Worm (Caenorhabditis elegans) whole organism, young adult: Measurements from ENCODE around the gene T12G3.2.

ENCODE experiments used
- C17E4.6 ChIP-seq: fragments of 200-800 bp; sonication (Bioruptor generic); IDR thresholded peaks from 2 replicates; pipeline ENCODE4 v1.3.6; 2022; ENCODE audit warnings: missing genetic modification reagents, missing genetic modification characterization, missing compliant biosample characterization
- F22D6.2 ChIP-seq: sonication (generic microtip); optimal IDR thresholded peaks from 2 replicates; lab custom pipeline; 2016; ENCODE audit warnings: mild to moderate bottlenecking, missing genetic modification characterization, missing compliant biosample characterization
- F49E8.2 ChIP-seq: sonication (generic microtip); optimal IDR thresholded peaks from 3 replicates; lab custom pipeline; 2017; ENCODE audit warnings: missing genetic modification characterization, mild to moderate bottlenecking, missing compliant biosample characterization, antibody characterized with exemption, moderate library complexity; ENCODE audit not compliant: insufficient read depth
- him-1 ChIP-seq: sonication (generic microtip); optimal IDR thresholded peaks from 2 replicates; lab custom pipeline; 2016; ENCODE audit warnings: missing genotype, missing genetic modification reagents, missing genetic modification characterization, missing compliant biosample characterization
- hsf-1 ChIP-seq: fragments of 200-800 bp; sonication (Bioruptor generic); IDR thresholded peaks from 2 replicates; pipeline ENCODE4 v1.3.6; 2022; ENCODE audit warnings: missing genetic modification reagents, missing genetic modification characterization, missing compliant biosample characterization
- lag-1 ChIP-seq: fragments of 200-800 bp; sonication (Bioruptor generic); IDR thresholded peaks from 2 replicates; pipeline ENCODE4 v1.3.6; 2022; ENCODE audit warnings: missing genetic modification reagents, missing genetic modification characterization, missing compliant biosample characterization
- nhr-120 ChIP-seq: fragments of 200-800 bp; sonication (Bioruptor generic); IDR thresholded peaks from 2 replicates; pipeline ENCODE4 v1.3.6; 2022; ENCODE audit warnings: missing genetic modification characterization, missing compliant biosample characterization
- tbp1 ChIP-seq: fragments of 200-800 bp; sonication (Bioruptor generic); optimal IDR thresholded peaks from 2 replicates; lab custom pipeline; 2018; ENCODE audit warnings: mild to moderate bottlenecking, missing genetic modification characterization, missing compliant biosample characterization
- unc-62 ChIP-seq: fragments of 150-350 bp; optimal IDR thresholded peaks from 2 replicates; lab custom pipeline; 2014; ENCODE audit warnings: missing biosample characterization, missing genetic modification reagents, missing genetic modification characterization
- ztf-28 ChIP-seq: fragments of 200-800 bp; sonication (Bioruptor generic); IDR thresholded peaks from 2 replicates; pipeline ENCODE4 v1.3.6; 2022; ENCODE audit warnings: missing genetic modification reagents, missing genetic modification characterization, missing compliant biosample characterization

ce11 chrIV:12029722-12030182 lies 17.0 kb downstream of the T12G3.2 start, which contains the start of gene T12G3.11:
- TF ChIP-seq unc-62 (GFP tag; lab: Kevin White, UChicago): no peak
- TF ChIP-seq C17E4.6: no peak
- no peak for TF ChIP-seq F49E8.2 (tag; lab: Kevin White, UChicago)
- no peak for TF ChIP-seq F22D6.2 (tag; lab: Kevin White, UChicago)
- no peak for TF ChIP-seq hsf-1 (GFP tag; lab: Robert Waterston, UW)
- TF ChIP-seq him-1: no peak
- no peak for TF ChIP-seq tbp1 (GFP tag; lab: Kevin White, UChicago)
- no peak for TF ChIP-seq ztf-28
- TF ChIP-seq nhr-120 (GFP tag; lab: Robert Waterston, UW): no peak
- TF ChIP-seq lag-1: no peak
